Fruit fly (Drosophila melanogaster): Measurements from ENCODE around the gene spoon.

Gene spoon

DNA sequence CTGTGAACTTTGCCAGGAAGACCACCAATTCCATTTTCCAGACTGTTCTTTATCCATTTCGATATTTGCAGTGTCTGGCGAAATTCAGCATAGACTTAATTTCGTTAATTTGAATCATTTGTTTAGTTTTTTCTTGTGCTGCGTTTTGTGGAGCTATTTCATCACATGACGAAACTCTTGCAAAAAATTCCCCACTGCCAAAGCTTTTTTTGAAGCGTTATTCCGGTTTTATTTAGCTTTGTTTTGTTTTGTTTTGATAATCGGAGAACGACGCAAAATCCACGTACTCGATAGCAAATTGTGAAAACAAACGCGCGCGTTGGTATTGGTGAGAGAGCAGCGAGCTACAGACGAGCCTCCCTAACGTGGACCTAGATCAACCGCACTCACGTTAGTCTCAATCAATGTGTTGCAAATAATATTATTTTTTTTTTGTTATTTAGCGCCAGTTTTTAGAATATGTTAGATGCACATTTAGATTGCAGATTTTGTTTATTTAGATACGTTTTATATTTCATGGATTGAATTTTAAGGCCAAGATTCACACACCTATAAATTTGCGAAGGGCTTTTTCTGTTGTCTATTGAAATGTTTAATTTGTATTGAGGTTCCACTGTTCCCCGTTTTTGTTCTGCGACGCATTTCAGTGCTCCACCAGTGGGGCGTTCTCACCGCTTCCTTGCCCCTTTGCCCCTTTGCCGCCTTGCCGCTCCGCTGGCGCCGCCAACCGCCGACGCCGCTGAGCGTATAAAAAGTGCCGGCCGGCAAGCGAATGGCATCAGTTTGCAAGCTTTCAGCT, 9.3 kb upstream of the spoon start (continued):
- TF ChIP-seq CG9727 (GFP tag; optimal IDR thresholded peaks at IDR 0.05) (peak; percentile 77), mam (GFP tag; optimal IDR thresholded peaks at IDR 0.05) (peak; percentile 85), dysf (GFP tag; IDR thresholded peaks at IDR 0.05) (peak; percentile 90), Gug (GFP tag; IDR thresholded peaks at IDR 0.05) (peak; percentile 76), CG5180 (GFP tag; optimal IDR thresholded peaks at IDR 0.05) (peak; percentile 52), CG10209 (GFP tag; optimal IDR thresholded peaks at IDR 0.05) (peak; percentile 80), pb (GFP tag; optimal IDR thresholded peaks at IDR 0.05) (peak; percentile 22)

DNA sequence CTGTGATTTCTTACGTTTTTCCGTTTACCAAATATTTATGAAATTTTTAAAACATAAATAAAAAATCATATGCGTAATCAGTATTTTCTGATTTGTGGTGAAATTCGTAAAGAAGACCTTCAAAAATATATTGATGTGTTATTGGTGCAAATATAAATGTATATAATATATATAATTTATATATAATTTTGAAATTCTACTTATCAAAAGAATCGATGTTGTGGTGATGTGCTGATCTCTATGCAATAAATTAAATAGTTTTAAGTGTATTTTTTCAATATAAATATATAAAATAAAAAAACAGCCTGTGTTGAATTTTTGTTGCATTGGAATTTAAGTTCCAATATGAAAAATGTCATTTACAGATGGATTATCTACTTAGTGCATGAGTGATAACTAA, 8.6 kb upstream of the spoon start, which contains the start of gene CG15784:
TSS of gene CG15784 (plus strand) at position 301 of the 400 bp plus-strand sequence.
- TF ChIP-seq Hsf (GFP tag; optimal IDR thresholded peaks at IDR 0.05) (no peak), CG13287 (GFP tag; IDR thresholded peaks at IDR 0.05; ENCODE audit: partially characterized antibody) (no peak), CG15514 (GFP tag; optimal IDR thresholded peaks at IDR 0.05) (no peak), GATAe (GFP tag; conservative IDR thresholded peaks at IDR 0.05) (no peak), Doc3 (GFP tag; IDR thresholded peaks at IDR 0.05; ENCODE audit: partially characterized antibody) (no peak), esg (GFP tag; conservative IDR thresholded peaks at IDR 0.05) (no peak)

DNA sequence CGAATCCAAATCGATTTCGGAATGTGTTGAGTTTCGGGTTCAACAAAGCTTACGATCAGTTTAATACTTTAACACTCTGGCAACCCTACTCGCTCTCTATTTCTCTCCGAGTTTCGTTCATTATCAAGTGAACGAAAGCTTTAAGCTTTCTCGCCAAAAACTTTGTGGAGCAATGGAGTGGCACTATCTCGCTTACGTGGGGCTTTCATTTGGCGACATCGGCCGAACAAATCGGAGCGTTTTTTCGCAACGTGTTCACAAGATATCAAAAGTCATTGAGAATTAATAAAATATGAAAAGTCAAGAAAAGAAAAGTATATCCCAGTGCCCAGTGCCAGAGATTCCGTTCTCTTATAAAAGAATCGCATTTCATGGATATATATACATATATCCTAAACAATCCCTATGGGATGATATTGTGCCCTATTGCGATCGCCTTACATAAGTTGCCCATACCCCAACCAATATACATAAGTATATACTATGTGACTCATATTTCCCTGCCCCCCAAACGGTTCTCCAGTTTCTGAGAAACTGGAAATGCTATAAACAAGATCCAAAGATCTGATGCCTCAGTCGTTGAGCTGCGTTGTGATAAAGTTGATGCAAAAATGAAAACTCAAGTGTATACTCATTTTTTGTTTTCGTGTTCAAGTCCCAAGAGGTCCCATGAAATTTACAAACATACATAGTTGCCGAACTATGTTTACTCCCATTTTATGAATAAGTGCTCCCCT, 7.8 kb upstream of the spoon start:
- no peak for TF ChIP-seq Side (GFP tag; optimal IDR thresholded peaks at IDR 0.05)
- TF ChIP-seq CG18262 (tag; optimal IDR thresholded peaks at IDR 0.05), result no peak
- peak; percentile 57 for TF ChIP-seq CG13894 (tag; optimal IDR thresholded peaks at IDR 0.05)
- no peak for TF ChIP-seq seq (GFP tag; IDR thresholded peaks at IDR 0.05)
- no peak for TF ChIP-seq CG9876 (GFP tag; optimal IDR thresholded peaks at IDR 0.05)
- TF ChIP-seq CG31365 (tag; optimal IDR thresholded peaks at IDR 0.05), result no peak
- TF ChIP-seq Bdp1 (GFP tag; optimal IDR thresholded peaks at IDR 0.05), result no peak
- peak; percentile 19 for TF ChIP-seq pzg (GFP tag; optimal IDR thresholded peaks at IDR 0.05)
- no peak for TF ChIP-seq CG10267 (tag; optimal IDR thresholded peaks at IDR 0.05)
- TF ChIP-seq MTF-1 (GFP tag; optimal IDR thresholded peaks at IDR 0.05; ENCODE audit: borderline replicate concordance), result peak; percentile 10
- TF ChIP-seq CG8290 (GFP tag; optimal IDR thresholded peaks at IDR 0.05), result no peak
- TF ChIP-seq CG8290 (tag; optimal IDR thresholded peaks at IDR 0.05), result peak in 1 of 2 experiments; percentile 41
- no peak for TF ChIP-seq twi (tag; optimal IDR thresholded peaks at IDR 0.05)
- TF ChIP-seq nmo (GFP tag; optimal IDR thresholded peaks at IDR 0.05), result no peak
- TF ChIP-seq CG10565 (GFP tag; optimal IDR thresholded peaks at IDR 0.05), result no peak
- TF ChIP-seq Med (GFP tag), result peak; percentile 53
- no peak for TF ChIP-seq chn (GFP tag; optimal IDR thresholded peaks at IDR 0.05)
- peak; percentile 23; the same call in 1 of the 3 replicates for TF ChIP-seq ci (GFP tag; IDR thresholded peaks at IDR 0.05)
- peak; percentile 31 for TF ChIP-seq kay (GFP tag; optimal IDR thresholded peaks at IDR 0.05)
- TF ChIP-seq ab (GFP tag; optimal IDR thresholded peaks at IDR 0.05), result no peak
- TF ChIP-seq CG12299 (tag; optimal IDR thresholded peaks at IDR 0.05), result no peak
- TF ChIP-seq H2.0 (GFP tag; IDR thresholded peaks at IDR 0.05), result no peak
- TF ChIP-seq Dp (GFP tag; optimal IDR thresholded peaks at IDR 0.05), result peak; percentile 2
- TF ChIP-seq CG15514 (GFP tag; optimal IDR thresholded peaks at IDR 0.05), result peak; percentile 23
- no peak for TF ChIP-seq CG17328 (GFP tag; IDR thresholded peaks at IDR 0.05)
- no peak for TF ChIP-seq Ets65A (GFP tag)
- TF ChIP-seq Trl (optimal IDR thresholded peaks at IDR 0.05), result peak; percentile 25 to 37
- TF ChIP-seq Trl (GFP tag; optimal IDR thresholded peaks at IDR 0.05), result no peak
- TF ChIP-seq psq (GFP tag; optimal IDR thresholded peaks at IDR 0.05), result no peak
- peak; percentile 31 for TF ChIP-seq CG9437 (GFP tag; optimal IDR thresholded peaks at IDR 0.05)
- TF ChIP-seq CG7963 (GFP tag; IDR thresholded peaks at IDR 0.05; ENCODE audit: partially characterized antibody), result no peak
- peak in 1 of 2 experiments; percentile 86 for TF ChIP-seq Pdp1 (GFP tag; optimal IDR thresholded peaks at IDR 0.05)
- TF ChIP-seq slbo (GFP tag; IDR thresholded peaks at IDR 0.05), result 0 out of 2 replicates have a peak, but pooled peaks have one; percentile 5
- TF ChIP-seq CG13287 (GFP tag; IDR thresholded peaks at IDR 0.05; ENCODE audit: partially characterized antibody), result peak; percentile 49
